Worm (Caenorhabditis elegans): Measurements from ENCODE around the gene glb-9.

The glb-9 gene

DNA sequence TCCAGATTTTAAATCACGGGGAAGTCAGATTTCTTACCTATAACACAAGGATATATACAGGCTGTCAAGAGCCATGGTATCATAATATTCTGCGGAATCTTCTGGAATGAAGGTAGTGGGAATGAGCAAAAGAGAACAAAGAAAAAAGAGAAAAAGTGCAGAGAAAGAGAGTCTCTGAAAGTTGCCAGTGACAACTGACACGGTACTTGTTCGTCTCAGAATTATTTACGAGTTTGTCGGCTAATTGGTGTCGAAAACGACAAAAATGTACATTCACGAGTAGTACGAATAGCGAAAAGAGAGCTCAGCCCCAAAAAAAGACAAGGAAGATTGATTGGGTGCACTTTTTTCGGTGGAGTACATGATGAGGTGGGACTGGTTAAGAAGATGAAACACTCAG, 36.1 kb downstream of the glb-9 start, which contains the start of gene cah-2:
Gene cah-2, minus strand, starts transcription at position 101 of the 400 bp plus-strand sequence.
- TF ChIP-seq ceh-30 (tag; optimal IDR thresholded peaks at IDR 0.05) (no peak), odd-2 (tag; optimal IDR thresholded peaks at IDR 0.05) (no peak), lim-6 (tag; optimal IDR thresholded peaks at IDR 0.05) (no peak), ceh-19 (GFP tag; optimal IDR thresholded peaks at IDR 0.05) (no peak), ztf-16 (tag; optimal IDR thresholded peaks at IDR 0.05) (no peak), ceh-48 (tag; optimal IDR thresholded peaks at IDR 0.05) (no peak), npax-4 (tag; optimal IDR thresholded peaks at IDR 0.05) (no peak), pax-1 (tag; optimal IDR thresholded peaks at IDR 0.05) (no peak), ahr-1 (tag; optimal IDR thresholded peaks at IDR 0.05) (no peak), dmd-4 (tag; optimal IDR thresholded peaks at IDR 0.05; ENCODE audit: borderline replicate concordance) (no peak)

- TF ChIP-seq K09A11.1 (tag; optimal IDR thresholded peaks at IDR 0.05; ENCODE audit: insufficient read depth) (no peak), pha-2 (tag; optimal IDR thresholded peaks at IDR 0.05) (no peak), ceh-14 (tag; optimal IDR thresholded peaks at IDR 0.05) (peak; percentile 72), Y22D7AL.16 (tag; optimal IDR thresholded peaks at IDR 0.05) (no peak), pqm-1 (tag; optimal IDR thresholded peaks at IDR 0.05) (peak; percentile 42), hlh-13 (GFP tag; optimal IDR thresholded peaks at IDR 0.05) (no peak), ceh-31 (tag; optimal IDR thresholded peaks at IDR 0.05) (peak; percentile 93), ama-1 (optimal IDR thresholded peaks at IDR 0.05) (no peak), sox-2 (GFP tag; IDR thresholded peaks at IDR 0.05) (no peak), nhr-232 (tag; optimal IDR thresholded peaks at IDR 0.05) (no peak), ztf-16 (tag; optimal IDR thresholded peaks at IDR 0.05) (peak; percentile 18), ttx-3 (tag; optimal IDR thresholded peaks at IDR 0.05) (no peak), eyg-1 (tag; optimal IDR thresholded peaks at IDR 0.05) (no peak), che-1 (tag; optimal IDR thresholded peaks at IDR 0.05) (no peak), T23F11.4 (GFP tag; optimal IDR thresholded peaks at IDR 0.05) (no peak), hlh-15 (tag; optimal IDR thresholded peaks at IDR 0.05) (no peak), dve-1 (tag; optimal IDR thresholded peaks at IDR 0.05) (no peak), unc-55 (GFP tag; optimal IDR thresholded peaks at IDR 0.05) (peak; percentile 1), unc-42 (tag; optimal IDR thresholded peaks at IDR 0.05) (peak; percentile 78), pros-1 (tag; optimal IDR thresholded peaks at IDR 0.05) (no peak), lim-6 (tag; optimal IDR thresholded peaks at IDR 0.05) (peak; percentile 64), fax-1 (tag; optimal IDR thresholded peaks at IDR 0.05) (peak; percentile 72), ceh-22 (tag; optimal IDR thresholded peaks at IDR 0.05) (no peak), ahr-1 (tag; optimal IDR thresholded peaks at IDR 0.05) (no peak), unc-86 (tag; optimal IDR thresholded peaks at IDR 0.05) (no peak), hlh-30 (tag; optimal IDR thresholded peaks at IDR 0.05; ENCODE audit: insufficient read depth) (peak; percentile 69), ceh-9 (tag; optimal IDR thresholded peaks at IDR 0.05) (no peak), ceh-19 (GFP tag; optimal IDR thresholded peaks at IDR 0.05) (no peak), npax-4 (tag; optimal IDR thresholded peaks at IDR 0.05) (no peak), pag-3 (tag; optimal IDR thresholded peaks at IDR 0.05; ENCODE audit: borderline replicate concordance) (no peak), ceh-6 (GFP tag; optimal IDR thresholded peaks at IDR 0.05) (peak; percentile 23), sox-4 (tag; optimal IDR thresholded peaks at IDR 0.05) (no peak), C08G9.2 (tag; optimal IDR thresholded peaks at IDR 0.05) (peak; percentile 68), gmeb-2 (tag; optimal IDR thresholded peaks at IDR 0.05) (peak; percentile 13), tbx-2 (tag; optimal IDR thresholded peaks at IDR 0.05) (peak; percentile 90), pax-1 (tag; optimal IDR thresholded peaks at IDR 0.05) (no peak), syd-9 (tag; optimal IDR thresholded peaks at IDR 0.05) (no peak), sdc-2 (tag; optimal IDR thresholded peaks at IDR 0.05) (no peak), nhr-11 (tag; optimal IDR thresholded peaks at IDR 0.05) (no peak), ceh-18 (tag; optimal IDR thresholded peaks at IDR 0.05) (peak; percentile 75), ceh-24 (tag; optimal IDR thresholded peaks at IDR 0.05) (no peak), hlh-6 (tag; optimal IDR thresholded peaks at IDR 0.05) (peak; percentile 67), fkh-10 (GFP tag; optimal IDR thresholded peaks at IDR 0.05) (no peak), elt-2 (tag; optimal IDR thresholded peaks at IDR 0.05) (no peak), fkh-6 (tag; optimal IDR thresholded peaks at IDR 0.05) (no peak), ceh-34 (tag; optimal IDR thresholded peaks at IDR 0.05) (peak; percentile 70)
Observed at ce11 chrII:7478487-7479234, 40.5 kb downstream of the glb-9 start, which contains the start of the genes aka-1 and ubc-6. Gene aka-1, minus strand, starts transcription at chrII:7478537. Gene ubc-6, plus strand, starts transcription at chrII:7479187.
